Fruit fly (Drosophila melanogaster) Kc167 (cell line): ENCODE results near the gene anchor.

ENCODE experiments used
- Myc ChIP-seq: fragments of >200 bp; optimal IDR thresholded peaks from 2 replicates; lab custom pipeline; 2017; ENCODE audit warnings: missing external identifiers
- Sin3A ChIP-seq: fragments of >200 bp; optimal IDR thresholded peaks from 2 replicates; lab custom pipeline; 2018; ENCODE audit warnings: missing external identifiers
- h ChIP-seq: fragments of >200 bp; optimal IDR thresholded peaks from 3 replicates; lab custom pipeline; 2018; ENCODE audit warnings: missing external identifiers
- psq ChIP-seq: fragments of >200 bp; optimal IDR thresholded peaks from 2 replicates; lab custom pipeline; 2017; ENCODE audit warnings: missing external identifiers
- ttk ChIP-seq: sonication (Bioruptor generic); optimal IDR thresholded peaks from 2 replicates; lab custom pipeline; 2017; ENCODE audit warnings: missing external identifiers

dm6 chr3L:17633142-17633541 lies 11.5 kb downstream of the anchor start, which contains the start of gene CG7497:
- TF ChIP-seq ttk (lab: Kevin White, UChicago) = no peak
- no peak for TF ChIP-seq psq
- no peak for TF ChIP-seq Myc
- no peak for TF ChIP-seq Sin3A
- TF ChIP-seq h (lab: Kevin White, UChicago) = no peak
